Worm (Caenorhabditis elegans) whole organism, late embryonic: ENCODE results near the gene H38K22.6.

ENCODE experiments used
- C08G9.2 ChIP-seq: sonication (generic microtip); optimal IDR thresholded peaks from 2 replicates; lab custom pipeline; 2016; ENCODE audit warnings: mild to moderate bottlenecking, missing genetic modification characterization, moderate library complexity, missing compliant biosample characterization
- C38D4.7 ChIP-seq: fragments of 200-800 bp; sonication (Bioruptor generic); optimal IDR thresholded peaks from 2 replicates; lab custom pipeline; 2018; ENCODE audit warnings: mild to moderate bottlenecking, missing genetic modification characterization, moderate library complexity, missing compliant biosample characterization
- Y22D7AL.16 ChIP-seq: sonication (generic microtip); optimal IDR thresholded peaks from 2 replicates; lab custom pipeline; 2016; ENCODE audit warnings: missing genetic modification characterization, missing compliant biosample characterization
- ama-1 ChIP-seq: fragments of 150-350 bp; optimal IDR thresholded peaks from 2 replicates; lab custom pipeline; 2014
- ceh-18 ChIP-seq: sonication (generic microtip); optimal IDR thresholded peaks from 2 replicates; lab custom pipeline; 2016; ENCODE audit warnings: missing genetic modification characterization, missing compliant biosample characterization
- ceh-19 ChIP-seq: fragments of 200-800 bp; sonication (Bioruptor generic); optimal IDR thresholded peaks from 2 replicates; lab custom pipeline; 2018; ENCODE audit warnings: mild to moderate bottlenecking, missing genetic modification characterization, missing compliant biosample characterization
- ceh-22 ChIP-seq: sonication (generic microtip); optimal IDR thresholded peaks from 2 replicates; lab custom pipeline; 2017; ENCODE audit warnings: missing biosample characterization, missing genetic modification characterization
- ceh-31 ChIP-seq: sonication (generic microtip); optimal IDR thresholded peaks from 2 replicates; lab custom pipeline; 2016; ENCODE audit warnings: missing genetic modification characterization, missing compliant biosample characterization
- ceh-9 ChIP-seq: sonication (generic microtip); optimal IDR thresholded peaks from 2 replicates; lab custom pipeline; 2016; ENCODE audit warnings: mild to moderate bottlenecking, missing genetic modification characterization, inconsistent platforms, missing compliant biosample characterization
- elt-2 ChIP-seq: sonication (generic microtip); optimal IDR thresholded peaks from 2 replicates; lab custom pipeline; 2016; ENCODE audit warnings: missing genetic modification reagents, missing genetic modification characterization, missing compliant biosample characterization
- elt-4 ChIP-seq: sonication (generic microtip); optimal IDR thresholded peaks from 2 replicates; lab custom pipeline; 2016; ENCODE audit warnings: missing genetic modification characterization, missing compliant biosample characterization
- ets-4 ChIP-seq: sonication (generic microtip); optimal IDR thresholded peaks from 2 replicates; lab custom pipeline; 2016; ENCODE audit warnings: missing genetic modification characterization, missing compliant biosample characterization
- fkh-6 ChIP-seq: sonication (generic microtip); optimal IDR thresholded peaks from 2 replicates; lab custom pipeline; 2016; ENCODE audit warnings: missing genetic modification characterization, missing compliant biosample characterization
- gmeb-2 ChIP-seq: sonication (generic microtip); optimal IDR thresholded peaks from 2 replicates; lab custom pipeline; 2016; ENCODE audit warnings: missing genetic modification characterization, inconsistent platforms, missing compliant biosample characterization
- hlh-13 ChIP-seq: fragments of 200-800 bp; sonication (Bioruptor generic); optimal IDR thresholded peaks from 2 replicates; lab custom pipeline; 2018; ENCODE audit warnings: mild to moderate bottlenecking, missing genetic modification characterization, missing compliant biosample characterization
- hlh-15 ChIP-seq: sonication (generic microtip); optimal IDR thresholded peaks from 2 replicates; lab custom pipeline; 2016; ENCODE audit warnings: missing genetic modification characterization, missing compliant biosample characterization
- lin-11 ChIP-seq: fragments of 200-800 bp; sonication (Bioruptor generic); optimal IDR thresholded peaks from 2 replicates; lab custom pipeline; 2018; ENCODE audit warnings: mild to moderate bottlenecking, missing genetic modification characterization, missing compliant biosample characterization
- nfya-1 ChIP-seq: sonication (generic microtip); optimal IDR thresholded peaks from 2 replicates; lab custom pipeline; 2017; ENCODE audit warnings: missing genetic modification characterization, mild to moderate bottlenecking, missing compliant biosample characterization, antibody characterized with exemption, moderate library complexity
- nhr-11 ChIP-seq: fragments of 150-350 bp; optimal IDR thresholded peaks from 2 replicates; lab custom pipeline; 2014; ENCODE audit warnings: missing biosample characterization, missing genetic modification characterization
- pag-3 ChIP-seq: sonication (generic microtip); optimal IDR thresholded peaks from 2 replicates; lab custom pipeline; 2016; ENCODE audit warnings: missing compliant biosample characterization, missing genetic modification characterization, borderline replicate concordance
- pat-9 ChIP-seq: fragments of 200-800 bp; sonication (Bioruptor generic); optimal IDR thresholded peaks from 2 replicates; lab custom pipeline; 2018; ENCODE audit warnings: mild to moderate bottlenecking, missing genetic modification characterization, moderate library complexity, missing compliant biosample characterization
- pax-1 ChIP-seq: fragments of 150-350 bp; optimal IDR thresholded peaks from 2 replicates; lab custom pipeline; 2014; ENCODE audit warnings: missing biosample characterization, missing genetic modification characterization
- pha-2 ChIP-seq: sonication (generic microtip); optimal IDR thresholded peaks from 2 replicates; lab custom pipeline; 2017; ENCODE audit warnings: mild to moderate bottlenecking, missing genetic modification characterization, missing compliant biosample characterization
- pha-4 ChIP-seq: fragments of 150-350 bp; optimal IDR thresholded peaks from 2 replicates; lab custom pipeline; 2018; ENCODE audit warnings: missing biosample characterization, missing genetic modification reagents, missing genetic modification characterization
- ref-2 ChIP-seq: sonication (generic microtip); optimal IDR thresholded peaks from 2 replicates; lab custom pipeline; 2016; ENCODE audit warnings: missing genetic modification characterization, missing compliant biosample characterization
- rnt-1 ChIP-seq: sonication (generic microtip); optimal IDR thresholded peaks from 2 replicates; lab custom pipeline; 2016; ENCODE audit warnings: missing genetic modification characterization, missing compliant biosample characterization
- sdc-2 ChIP-seq: sonication (generic microtip); optimal IDR thresholded peaks from 2 replicates; lab custom pipeline; 2016; ENCODE audit warnings: missing genotype, missing genetic modification characterization, missing compliant biosample characterization
- syd-9 ChIP-seq: sonication (generic microtip); optimal IDR thresholded peaks from 2 replicates; lab custom pipeline; 2016; ENCODE audit warnings: mild to moderate bottlenecking, missing genetic modification characterization, moderate library complexity, missing compliant biosample characterization
- ttx-3 ChIP-seq: sonication (generic microtip); optimal IDR thresholded peaks from 2 replicates; lab custom pipeline; 2016; ENCODE audit warnings: missing genetic modification reagents, missing genetic modification characterization, missing compliant biosample characterization
- unc-55 ChIP-seq: sonication (generic microtip); optimal IDR thresholded peaks from 2 replicates; lab custom pipeline; 2017; ENCODE audit warnings: missing biosample characterization, missing genetic modification reagents, missing genetic modification characterization
- zip-5 ChIP-seq: sonication (generic microtip); optimal IDR thresholded peaks from 2 replicates; lab custom pipeline; 2016; ENCODE audit warnings: missing genetic modification characterization, missing compliant biosample characterization

H38K22.6 gene

ce11 chrIII:4349799-4350198, 29.6 kb downstream of the H38K22.6 start, which contains the start of gene B0285.6:
TSS of gene B0285.6 (plus strand) at chrIII:4350099.
- no peak for TF ChIP-seq sdc-2 (tag; lab: Kevin White, UChicago)
- TF ChIP-seq ceh-31 (tag; lab: Kevin White, UChicago): no peak
- TF ChIP-seq, all 69 proteins: peak for 0

ce11 chrIII:4356384-4356783, 36.2 kb downstream of the H38K22.6 start, which contains the start of gene mnp-1:
TSS of gene mnp-1 (plus strand) at chrIII:4356594.
- TF ChIP-seq C38D4.7 (GFP tag; lab: Kevin White, UChicago) (no peak), Y22D7AL.16 (tag; lab: Kevin White, UChicago) (no peak), pha-2 (tag; lab: Kevin White, UChicago) (no peak), fkh-6 (tag; lab: Kevin White, UChicago) (no peak), C08G9.2 (tag; lab: Kevin White, UChicago) (no peak), sdc-2 (tag; lab: Kevin White, UChicago) (no peak), elt-2 (tag; lab: Kevin White, UChicago) (no peak), ceh-9 (no peak), pax-1 (tag; lab: Kevin White, UChicago) (no peak), ttx-3 (tag; lab: Kevin White, UChicago) (no peak), unc-55 (GFP tag; lab: Kevin White, UChicago) (no peak), hlh-15 (tag; lab: Kevin White, UChicago) (no peak), ceh-18 (tag; lab: Kevin White, UChicago) (no peak), lin-11 (no peak), elt-4 (tag; lab: Kevin White, UChicago) (no peak), pag-3 (tag; lab: Kevin White, UChicago) (no peak), syd-9 (tag; lab: Kevin White, UChicago) (no peak), nhr-11 (tag; lab: Kevin White, UChicago) (no peak), ceh-22 (tag; lab: Kevin White, UChicago) (no peak)

ce11 chrIII:4357438-4357837, 37.2 kb downstream of the H38K22.6 start:
- TF ChIP-seq elt-2 (tag; lab: Kevin White, UChicago) (peak; percentile 93), pat-9 (tag; lab: Kevin White, UChicago) (no peak), unc-55 (GFP tag; lab: Kevin White, UChicago) (peak; percentile 63), ets-4 (tag; lab: Kevin White, UChicago) (no peak), pax-1 (tag; lab: Kevin White, UChicago) (no peak)

- peak; percentile 32 for TF ChIP-seq rnt-1 (tag; lab: Kevin White, UChicago)
- TF ChIP-seq ttx-3 (tag; lab: Kevin White, UChicago): no peak
- TF ChIP-seq ceh-18 (tag; lab: Kevin White, UChicago): peak; percentile 14
- TF ChIP-seq lin-11: no peak
- peak; percentile 30 for TF ChIP-seq pat-9 (tag; lab: Kevin White, UChicago)
- no peak for TF ChIP-seq ceh-9
- peak; percentile 93 for TF ChIP-seq unc-55 (GFP tag; lab: Kevin White, UChicago)
- TF ChIP-seq nfya-1 (tag; lab: Kevin White, UChicago): peak; percentile 22
Observed at ce11 chrIII:4358345-4358744, 38.1 kb downstream of the H38K22.6 start.

ce11 chrIII:4359208-4359607, 39.0 kb downstream of the H38K22.6 start:
- TF ChIP-seq ref-2 (no peak), pha-2 (tag; lab: Kevin White, UChicago) (no peak), pha-4 (tag; lab: Kevin White, UChicago) (no peak), ceh-19 (GFP tag; lab: Kevin White, UChicago) (no peak), ama-1 (lab: Kevin White, UChicago) (no peak), gmeb-2 (tag; lab: Kevin White, UChicago) (no peak), rnt-1 (tag; lab: Kevin White, UChicago) (no peak), lin-11 (no peak), Y22D7AL.16 (tag; lab: Kevin White, UChicago) (no peak), pax-1 (tag; lab: Kevin White, UChicago) (no peak), pat-9 (tag; lab: Kevin White, UChicago) (no peak), ceh-18 (tag; lab: Kevin White, UChicago) (no peak), C38D4.7 (GFP tag; lab: Kevin White, UChicago) (no peak), pag-3 (tag; lab: Kevin White, UChicago) (no peak), hlh-13 (GFP tag; lab: Kevin White, UChicago) (no peak), zip-5 (no peak), hlh-15 (tag; lab: Kevin White, UChicago) (no peak), syd-9 (tag; lab: Kevin White, UChicago) (no peak)
